Fruit fly (Drosophila melanogaster): ENCODE measurements around the gene ATPsynCF6.

ATPsynCF6 gene

dm6 chr3R:23335577-23335976 is 20.3 kb downstream of the ATPsynCF6 start (continued):
- peak; percentile 60 for TF ChIP-seq CG11723 (GFP tag; optimal IDR thresholded peaks at IDR 0.05)
- TF ChIP-seq stwl (tag; optimal IDR thresholded peaks at IDR 0.05), result no peak
- peak; percentile 72 for TF ChIP-seq dmrt99B (tag; optimal IDR thresholded peaks at IDR 0.05)
- TF ChIP-seq bsh (GFP tag; optimal IDR thresholded peaks at IDR 0.05), result peak; percentile 59 to 69
- no peak for TF ChIP-seq eyg (GFP tag; optimal IDR thresholded peaks at IDR 0.05)
- TF ChIP-seq BtbVII (GFP tag; optimal IDR thresholded peaks at IDR 0.05), result peak; percentile 94
- TF ChIP-seq CG12071 (GFP tag; optimal IDR thresholded peaks at IDR 0.05), result peak; percentile 54
- peak; percentile 69 for TF ChIP-seq sd (tag; optimal IDR thresholded peaks at IDR 0.05)
- TF ChIP-seq slou (GFP tag; optimal IDR thresholded peaks at IDR 0.05), result peak; percentile 11
- peak; percentile 50 for TF ChIP-seq CG18262 (tag; optimal IDR thresholded peaks at IDR 0.05)
- no peak for TF ChIP-seq CG15479 (GFP tag; optimal IDR thresholded peaks at IDR 0.05)
- TF ChIP-seq CG17802 (tag; optimal IDR thresholded peaks at IDR 0.05), result no peak
- peak; percentile 23; the same call in 1 of the 2 replicates for TF ChIP-seq HLH3B (GFP tag; IDR thresholded peaks at IDR 0.05)
- TF ChIP-seq nmo (GFP tag; optimal IDR thresholded peaks at IDR 0.05), result peak; percentile 80
- TF ChIP-seq CG33213 (GFP tag; optimal IDR thresholded peaks at IDR 0.05), result no peak
- TF ChIP-seq CoRest (tag; optimal IDR thresholded peaks at IDR 0.05), result peak; percentile 89
- TF ChIP-seq GATAe (GFP tag; conservative IDR thresholded peaks at IDR 0.05), result peak; percentile 24; the same call in 1 of the 2 replicates
- TF ChIP-seq HLHmδ (GFP tag; optimal IDR thresholded peaks at IDR 0.05), result no peak
- TF ChIP-seq E2f2 (GFP tag; IDR thresholded peaks at IDR 0.05), result peak; percentile 45; the same call in 1 of the 2 replicates
- TF ChIP-seq grau (tag; optimal IDR thresholded peaks at IDR 0.05), result peak; percentile 90
- no peak for TF ChIP-seq Antp (GFP tag; optimal IDR thresholded peaks at IDR 0.05)
- no peak for TF ChIP-seq ato (GFP tag; IDR thresholded peaks at IDR 0.05; ENCODE audit: partially characterized antibody)
- no peak for TF ChIP-seq sima (GFP tag; optimal IDR thresholded peaks at IDR 0.05)
- peak; percentile 5 for TF ChIP-seq CG1792 (GFP tag; optimal IDR thresholded peaks at IDR 0.05)
- TF ChIP-seq CG12391 (tag; optimal IDR thresholded peaks at IDR 0.05), result peak; percentile 78
- peak; percentile 73; the same call in 1 of the 2 replicates for TF ChIP-seq danr (GFP tag; IDR thresholded peaks at IDR 0.05)
- no peak for TF ChIP-seq MTF-1 (GFP tag; optimal IDR thresholded peaks at IDR 0.05; ENCODE audit: borderline replicate concordance)
- TF ChIP-seq seq (GFP tag; IDR thresholded peaks at IDR 0.05), result peak; percentile 76
- peak; percentile 89 for TF ChIP-seq CG6765 (GFP tag; optimal IDR thresholded peaks at IDR 0.05)
- 0 out of 2 replicates have a peak, but pooled peaks have one; percentile 16 for TF ChIP-seq CG11085 (GFP tag; IDR thresholded peaks at IDR 0.05)
- TF ChIP-seq Xrp1 (GFP tag; IDR thresholded peaks at IDR 0.05), result peak; percentile 61; the same call in 1 of the 2 replicates
- TF ChIP-seq lov (optimal IDR thresholded peaks at IDR 0.05), result no peak
- TF ChIP-seq lov (GFP tag; IDR thresholded peaks at IDR 0.05), result no peak
- TF ChIP-seq CG14860 (GFP tag; IDR thresholded peaks at IDR 0.05; ENCODE audit: partially characterized antibody), result no peak
- TF ChIP-seq p53 (GFP tag; optimal IDR thresholded peaks at IDR 0.05), result no peak
- TF ChIP-seq Chrac-16 (GFP tag; optimal IDR thresholded peaks at IDR 0.05), result peak; percentile 32
- TF ChIP-seq pita (GFP tag; optimal IDR thresholded peaks at IDR 0.05), result no peak
- TF ChIP-seq CG6854 (GFP tag; optimal IDR thresholded peaks at IDR 0.05), result peak; percentile 75
- no peak for TF ChIP-seq NC2α (GFP tag; optimal IDR thresholded peaks at IDR 0.05)
- no peak for TF ChIP-seq wor (GFP tag; IDR thresholded peaks at IDR 0.05)
- peak; percentile 34 for TF ChIP-seq sqz (GFP tag; optimal IDR thresholded peaks at IDR 0.05)
- TF ChIP-seq CG11695 (GFP tag; IDR thresholded peaks at IDR 0.05), result peak; percentile 74; the same call in 2 of the 3 replicates
- TF ChIP-seq CG8388 (GFP tag; optimal IDR thresholded peaks at IDR 0.05), result peak; percentile 21
- no peak for TF ChIP-seq CG1024 (GFP tag; IDR thresholded peaks at IDR 0.05)
- TF ChIP-seq Sry-δ (GFP tag; optimal IDR thresholded peaks at IDR 0.05), result no peak
- TF ChIP-seq tin (GFP tag; optimal IDR thresholded peaks at IDR 0.05), result peak; percentile 32
- peak; percentile 7 for TF ChIP-seq TFAM (GFP tag; optimal IDR thresholded peaks at IDR 0.05)
- TF ChIP-seq CrebB (tag; optimal IDR thresholded peaks at IDR 0.05), result peak; percentile 20
- no peak for TF ChIP-seq HmgD (GFP tag; optimal IDR thresholded peaks at IDR 0.05)
- TF ChIP-seq hkb (optimal IDR thresholded peaks at IDR 0.05), result no peak
- TF ChIP-seq hkb (GFP tag; IDR thresholded peaks at IDR 0.05), result peak; percentile 61

All from whole organism, embryonic.